Fruit fly (Drosophila melanogaster) Kc167 (cell line): ENCODE results near the gene Lon.

Experiments
- insv ChIP-seq: fragments of >200 bp; optimal IDR thresholded peaks from 3 replicates; lab custom pipeline; 2018; ENCODE audit warnings: missing external identifiers
- psq ChIP-seq: fragments of >200 bp; optimal IDR thresholded peaks from 2 replicates; lab custom pipeline; 2017; ENCODE audit warnings: missing external identifiers

dm6 chr3L:19601413-19601812 lies 10.6 kb downstream of the Lon start, which contains the start of gene CG9368:
- TF ChIP-seq insv (lab: Kevin White, UChicago) = no peak
- TF ChIP-seq psq (lab: Kevin White, UChicago) = no peak
